Worm (Caenorhabditis elegans) whole organism, L1 larva: ENCODE measurements around the gene F56D6.21.

Experiments used
- aha-1 ChIP-seq: fragments of 150-350 bp; optimal IDR thresholded peaks from 2 replicates; lab custom pipeline; 2014; ENCODE audit warnings: missing biosample characterization, missing genetic modification characterization
- alr-1 ChIP-seq: fragments of 200-800 bp; sonication (Bioruptor generic); optimal IDR thresholded peaks from 2 replicates; lab custom pipeline; 2018; ENCODE audit warnings: borderline replicate concordance, mild to moderate bottlenecking, missing genetic modification characterization, missing compliant biosample characterization
- aly-2 ChIP-seq: fragments of 150-350 bp; optimal IDR thresholded peaks from 2 replicates; lab custom pipeline; 2014; ENCODE audit warnings: missing biosample characterization, missing genetic modification characterization
- blmp-1 ChIP-seq: fragments of 150-350 bp; optimal IDR thresholded peaks from 2 replicates; lab custom pipeline; 2014; ENCODE audit warnings: missing biosample characterization, missing genetic modification characterization
- ceh-63 ChIP-seq: fragments of 200-800 bp; sonication (Bioruptor generic); optimal IDR thresholded peaks from 2 replicates; lab custom pipeline; 2018; ENCODE audit warnings: mild to moderate bottlenecking, missing genetic modification characterization, missing compliant biosample characterization
- ceh-88 ChIP-seq: fragments of 200-800 bp; sonication (Bioruptor generic); IDR thresholded peaks from 2 replicates; pipeline ENCODE4 v1.3.6; 2022; ENCODE audit warnings: missing genetic modification characterization, missing compliant biosample characterization
- ceh-90 ChIP-seq: sonication (generic microtip); optimal IDR thresholded peaks from 2 replicates; lab custom pipeline; 2016; ENCODE audit warnings: missing genetic modification characterization, missing compliant biosample characterization
- ces-1 ChIP-seq: fragments of 150-350 bp; optimal IDR thresholded peaks from 2 replicates; lab custom pipeline; 2014; ENCODE audit warnings: missing biosample characterization, missing genetic modification reagents, missing genetic modification characterization
- dpl-1 ChIP-seq, 3 experiments: fragments of 150-350 bp in 2 of 3; sonication (generic microtip) in 1 of 3; optimal IDR thresholded peaks; 2 replicates each; lab custom pipeline; 2014 to 2017; ENCODE audit warnings: missing biosample characterization in 3 of 3, missing genetic modification characterization in 3 of 3, missing genetic modification reagents in 3 of 3
- efl-3 ChIP-seq: fragments of 200-800 bp; sonication (Bioruptor generic); optimal IDR thresholded peaks from 2 replicates; lab custom pipeline; 2018; ENCODE audit warnings: mild to moderate bottlenecking, missing genetic modification characterization, missing compliant biosample characterization
- elt-2 ChIP-seq: sonication (generic microtip); optimal IDR thresholded peaks from 2 replicates; lab custom pipeline; 2016; ENCODE audit warnings: missing genetic modification characterization, mild to moderate bottlenecking, inconsistent platforms, missing compliant biosample characterization, missing genetic modification reagents
- ets-5 ChIP-seq: fragments of 200-800 bp; sonication (Bioruptor generic); IDR thresholded peaks from 2 replicates; pipeline ENCODE4 v1.3.6; 2022; ENCODE audit warnings: missing genetic modification characterization, missing compliant biosample characterization
- fkh-10 ChIP-seq: sonication (generic microtip); optimal IDR thresholded peaks from 2 replicates; lab custom pipeline; 2017; ENCODE audit warnings: missing biosample characterization, missing genetic modification reagents, missing genetic modification characterization
- fkh-4 ChIP-seq: sonication (generic microtip); optimal IDR thresholded peaks from 2 replicates; lab custom pipeline; 2016; ENCODE audit warnings: missing compliant biosample characterization, missing genetic modification characterization, borderline replicate concordance
- fkh-8 ChIP-seq: sonication (generic microtip); optimal IDR thresholded peaks from 2 replicates; lab custom pipeline; 2016; ENCODE audit warnings: mild to moderate bottlenecking, missing genetic modification characterization, missing compliant biosample characterization
- fos-1 ChIP-seq: fragments of 150-350 bp; optimal IDR thresholded peaks from 2 replicates; lab custom pipeline; 2014; ENCODE audit warnings: missing biosample characterization, missing genetic modification characterization
- grh-1 ChIP-seq: fragments of 200-800 bp; sonication (Bioruptor generic); IDR thresholded peaks from 2 replicates; pipeline ENCODE4 v1.3.6; 2022; ENCODE audit warnings: missing genetic modification reagents, missing genetic modification characterization, missing compliant biosample characterization
- lin-14 ChIP-seq: fragments of 200-800 bp; sonication (Bioruptor generic); optimal IDR thresholded peaks from 2 replicates; lab custom pipeline; 2018; ENCODE audit warnings: mild to moderate bottlenecking, missing genetic modification characterization, moderate library complexity, missing compliant biosample characterization
- lin-15B ChIP-seq: fragments of 150-350 bp; sonication (generic microtip); optimal IDR thresholded peaks from 3 replicates; lab custom pipeline; 2014; ENCODE audit warnings: missing biosample characterization, missing genetic modification characterization
- lin-39 ChIP-seq: fragments of 150-350 bp; optimal IDR thresholded peaks from 2 replicates; lab custom pipeline; 2014; ENCODE audit warnings: missing biosample characterization, missing genetic modification reagents, missing genetic modification characterization
- lir-3 ChIP-seq: sonication (generic microtip); optimal IDR thresholded peaks from 2 replicates; lab custom pipeline; 2016; ENCODE audit warnings: mild to moderate bottlenecking, missing genetic modification characterization, moderate library complexity, missing compliant biosample characterization; ENCODE audit not compliant: poor library complexity
- lsy-2 ChIP-seq, 2 experiments: fragments of 150-350 bp; optimal IDR thresholded peaks; 2 replicates each; lab custom pipeline; 2014; ENCODE audit warnings: missing biosample characterization in 2 of 2, missing genetic modification characterization in 2 of 2
- nhr-20 ChIP-seq: sonication (generic microtip); optimal IDR thresholded peaks from 2 replicates; lab custom pipeline; 2016; ENCODE audit warnings: mild to moderate bottlenecking, missing genetic modification characterization, missing compliant biosample characterization
- nhr-237 ChIP-seq: fragments of 150-350 bp; optimal IDR thresholded peaks from 2 replicates; lab custom pipeline; 2014; ENCODE audit warnings: missing biosample characterization, missing genetic modification characterization
- nhr-28 ChIP-seq: fragments of 150-350 bp; optimal IDR thresholded peaks from 2 replicates; lab custom pipeline; 2014; ENCODE audit warnings: missing biosample characterization, missing genetic modification characterization
- nhr-47 ChIP-seq: sonication (generic microtip); optimal IDR thresholded peaks from 2 replicates; lab custom pipeline; 2016; ENCODE audit warnings: mild to moderate bottlenecking, missing genetic modification characterization, moderate library complexity, missing compliant biosample characterization
- nhr-71 ChIP-seq: sonication (generic microtip); optimal IDR thresholded peaks from 2 replicates; lab custom pipeline; 2016; ENCODE audit warnings: mild to moderate bottlenecking, missing genetic modification characterization, moderate library complexity, missing compliant biosample characterization
- nhr-77 ChIP-seq: fragments of 150-350 bp; optimal IDR thresholded peaks from 2 replicates; lab custom pipeline; 2014; ENCODE audit warnings: missing biosample characterization, missing genetic modification characterization
- nhr-85 ChIP-seq: sonication (generic microtip); peaks from one replicate; lab custom pipeline; 2016; ENCODE audit warnings: missing genetic modification characterization, inconsistent platforms, missing compliant biosample characterization
- pax-3 ChIP-seq: fragments of 200-800 bp; sonication (Bioruptor generic); optimal IDR thresholded peaks from 2 replicates; lab custom pipeline; 2018; ENCODE audit warnings: mild to moderate bottlenecking, missing genetic modification characterization, moderate library complexity, missing compliant biosample characterization
- sox-4 ChIP-seq: sonication (generic microtip); optimal IDR thresholded peaks from 2 replicates; lab custom pipeline; 2016; ENCODE audit warnings: missing genetic modification characterization, missing compliant biosample characterization
- sptf-1 ChIP-seq: fragments of 150-350 bp; optimal IDR thresholded peaks from 2 replicates; lab custom pipeline; 2014; ENCODE audit warnings: missing biosample characterization, missing genetic modification characterization
- tlp-1 ChIP-seq: fragments of 150-350 bp; optimal IDR thresholded peaks from 2 replicates; lab custom pipeline; 2014; ENCODE audit warnings: missing biosample characterization, missing genetic modification characterization
- unc-86 ChIP-seq: sonication (generic microtip); optimal IDR thresholded peaks from 2 replicates; lab custom pipeline; 2016; ENCODE audit warnings: missing genetic modification characterization, missing compliant biosample characterization
- zag-1 ChIP-seq: fragments of 150-350 bp; optimal IDR thresholded peaks from 2 replicates; lab custom pipeline; 2014; ENCODE audit warnings: missing biosample characterization, missing genetic modification characterization
- ztf-11 ChIP-seq, 2 experiments: sonication (generic microtip); optimal IDR thresholded peaks; 2 replicates each; lab custom pipeline; 2016 to 2017; ENCODE audit warnings: missing genetic modification characterization in 2 of 2, missing biosample characterization in 1 of 2, missing compliant biosample characterization in 1 of 2

Gene F56D6.21

ce11 chrIV:3902955-3903354, 1.8 kb upstream of the F56D6.21 start, which contains the start of gene F56D6.6:
Gene F56D6.6 (plus strand): TSS chrIV:3903255.
- TF ChIP-seq aha-1 (tag; lab: Kevin White, UChicago) (no peak), ceh-88 (GFP tag; lab: Robert Waterston, UW) (no peak), ceh-63 (GFP tag; lab: Kevin White, UChicago) (no peak), nhr-77 (tag; lab: Kevin White, UChicago) (no peak), lin-14 (GFP tag; lab: Kevin White, UChicago) (no peak), lsy-2 (tag; optimal IDR thresholded peaks at IDR 0.05; lab: Kevin White, UChicago) (no peak), sox-4 (tag; lab: Kevin White, UChicago) (no peak), unc-86 (no peak), sptf-1 (no peak), alr-1 (tag; lab: Kevin White, UChicago) (no peak), lir-3 (no peak), lin-39 (no peak), dpl-1 (GFP tag; optimal IDR thresholded peaks at IDR 0.05; lab: Kevin White, UChicago) (no peak), ets-5 (GFP tag; lab: Robert Waterston, UW) (no peak), tlp-1 (tag; lab: Kevin White, UChicago) (no peak), pax-3 (tag; lab: Kevin White, UChicago) (no peak), ceh-90 (tag; lab: Kevin White, UChicago) (no peak), fos-1 (no peak)
- TF ChIP-seq, all 84 proteins: peak for 0

ce11 chrIV:3906393-3906792, 1.7 kb downstream of the F56D6.21 start, which contains the start of gene F56D6.11:
Gene F56D6.11 (minus strand): TSS chrIV:3906493.
- TF ChIP-seq fkh-10 (GFP tag; lab: Kevin White, UChicago): no peak
- TF ChIP-seq fkh-4 (tag; lab: Kevin White, UChicago): no peak
- TF ChIP-seq nhr-237 (tag; lab: Kevin White, UChicago): no peak
- no peak for TF ChIP-seq sptf-1
- no peak for TF ChIP-seq blmp-1 (tag; lab: Kevin White, UChicago)
- TF ChIP-seq ztf-11 (tag; optimal IDR thresholded peaks at IDR 0.05; lab: Kevin White, UChicago): no peak
- TF ChIP-seq nhr-20 (tag; lab: Kevin White, UChicago): no peak
- no peak for TF ChIP-seq efl-3
- TF ChIP-seq lin-15B (tag; lab: Kevin White, UChicago): no peak
- no peak for TF ChIP-seq nhr-71 (tag; lab: Kevin White, UChicago)
- TF ChIP-seq fkh-8: no peak
- TF ChIP-seq elt-2 (tag; lab: Kevin White, UChicago): no peak
- no peak for TF ChIP-seq alr-1 (tag; lab: Kevin White, UChicago)
- TF ChIP-seq nhr-47 (tag; lab: Kevin White, UChicago): no peak
- no peak for TF ChIP-seq unc-86
- TF ChIP-seq ces-1: no peak
- TF ChIP-seq nhr-85 (tag; lab: Kevin White, UChicago): no peak
- TF ChIP-seq zag-1 (tag; lab: Kevin White, UChicago): no peak
- TF ChIP-seq, all 84 proteins: peak for 0

- no peak for TF ChIP-seq grh-1 (GFP tag; lab: Robert Waterston, UW)
- TF ChIP-seq nhr-28 (tag; lab: Kevin White, UChicago): no peak
Observed at ce11 chrIV:3907506-3908188, 2.9 kb downstream of the F56D6.21 start, which contains the start of the genes F56D6.22 and F56D6.12. Gene F56D6.22 (minus strand): TSS chrIV:3907606. Gene F56D6.12 (plus strand): TSS chrIV:3908138.

ce11 chrIV:3909114-3909513, 4.4 kb downstream of the F56D6.21 start, which contains the start of gene F56D6.13:
Gene F56D6.13 (plus strand): TSS chrIV:3909414.
- no peak for TF ChIP-seq aly-2 (tag; lab: Kevin White, UChicago)
